Worm (Caenorhabditis elegans): ENCODE measurements around the gene R160.2.

DNA sequence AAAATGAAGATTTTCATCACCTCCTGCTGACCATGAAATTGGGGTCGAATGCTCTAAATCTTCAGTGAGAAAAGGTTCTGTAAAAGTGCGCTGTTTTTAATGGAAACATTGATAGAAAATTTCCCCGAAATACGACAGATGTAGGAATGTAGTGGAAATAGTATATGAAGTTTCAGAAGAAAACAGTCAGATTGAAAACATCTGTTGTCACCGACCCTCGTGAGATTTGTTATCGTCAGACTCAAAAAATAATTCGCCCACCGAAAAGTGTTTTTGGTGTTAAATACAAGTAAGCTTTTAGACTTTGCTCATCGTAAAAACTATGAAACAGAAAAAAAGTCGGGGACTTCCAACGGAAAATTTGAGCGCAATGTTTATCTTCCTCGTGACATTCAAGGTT, 11.8 kb downstream of the R160.2 start, which contains the start of gene F14H12.8:
- no peak for TF ChIP-seq tra-4 (tag; optimal IDR thresholded peaks at IDR 0.05)
- no peak for TF ChIP-seq flt-1 (GFP tag; IDR thresholded peaks at IDR 0.05)
- no peak for TF ChIP-seq tbx-37 (GFP tag; conservative IDR thresholded peaks at IDR 0.05)
- no peak for TF ChIP-seq ama-1 (optimal IDR thresholded peaks at IDR 0.05)
- TF ChIP-seq B0310.2 (tag; optimal IDR thresholded peaks at IDR 0.05): no peak
- no peak for TF ChIP-seq aly-1 (tag; optimal IDR thresholded peaks at IDR 0.05)
- TF ChIP-seq tbx-11 (GFP tag; IDR thresholded peaks at IDR 0.05): no peak
- TF ChIP-seq ceh-13 (GFP tag; optimal IDR thresholded peaks at IDR 0.05): no peak
- TF ChIP-seq hmg-4 (GFP tag; optimal IDR thresholded peaks at IDR 0.05): no peak
- TF ChIP-seq scrt-1 (GFP tag; IDR thresholded peaks at IDR 0.05): no peak
- no peak for TF ChIP-seq ets-7 (tag; optimal IDR thresholded peaks at IDR 0.05)
- TF ChIP-seq hnd-1 (tag; optimal IDR thresholded peaks at IDR 0.05): no peak
- no peak for TF ChIP-seq pes-1 (GFP tag; IDR thresholded peaks at IDR 0.05)
- no peak for TF ChIP-seq sea-1 (GFP tag; conservative IDR thresholded peaks at IDR 0.05)

Measured in whole organism, early embryonic.